Worm (Caenorhabditis elegans): Measurements from ENCODE around the gene idpp-8.

- TF ChIP-seq mdl-1 (tag; optimal IDR thresholded peaks at IDR 0.05), result no peak
- TF ChIP-seq elt-3 (tag; optimal IDR thresholded peaks at IDR 0.05), result no peak
Observed at ce11 chrII:10308726-10309125, 6.6 kb upstream of the idpp-8 start, which contains the start of gene gcy-4.

Data from whole organism, L2 larva.